Fruit fly (Drosophila melanogaster): ENCODE results near the gene Krn.

Krn gene

DNA sequence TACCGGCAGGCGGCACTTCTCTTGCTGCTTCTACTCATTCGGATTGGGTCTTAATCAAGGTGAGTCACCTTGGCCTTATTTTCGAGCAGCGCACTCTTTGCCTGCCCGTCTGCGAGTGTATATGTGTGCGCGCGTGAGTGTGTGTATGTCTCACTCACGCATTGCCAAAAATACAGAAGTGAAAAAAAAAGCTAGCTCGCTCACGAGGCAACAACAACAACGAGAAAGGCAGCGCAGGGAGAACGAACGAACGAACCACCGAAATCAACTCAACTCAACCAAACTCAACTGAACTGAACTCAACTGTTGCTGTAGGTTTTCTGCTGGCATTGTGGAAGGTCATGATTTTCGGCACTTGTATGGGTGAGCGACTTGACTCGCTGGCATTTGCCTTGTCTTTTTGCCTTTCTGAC, 40.1 kb downstream of the Krn start (continued):
- TF ChIP-seq Blimp-1 (GFP tag; optimal IDR thresholded peaks at IDR 0.05) (no peak), svp (GFP tag) (peak; percentile 80), Hr4 (GFP tag; optimal IDR thresholded peaks at IDR 0.05) (no peak), CG9139 (GFP tag; optimal IDR thresholded peaks at IDR 0.05) (no peak), CG11294 (GFP tag; IDR thresholded peaks at IDR 0.05) (no peak), salr (GFP tag; optimal IDR thresholded peaks at IDR 0.05) (no peak), cyc (GFP tag; optimal IDR thresholded peaks at IDR 0.05) (no peak), CG6792 (GFP tag; optimal IDR thresholded peaks at IDR 0.05) (no peak), CG6854 (GFP tag; optimal IDR thresholded peaks at IDR 0.05) (peak; percentile 51), CG11902 (GFP tag; optimal IDR thresholded peaks at IDR 0.05) (no peak), CG8319 (GFP tag; optimal IDR thresholded peaks at IDR 0.05) (no peak)

- TF ChIP-seq esn (GFP tag; optimal IDR thresholded peaks at IDR 0.05) (peak; percentile 1), CG4318 (GFP tag; optimal IDR thresholded peaks at IDR 0.05) (no peak), CG8119 (GFP tag; IDR thresholded peaks at IDR 0.05) (no peak), cyc (GFP tag; optimal IDR thresholded peaks at IDR 0.05) (no peak), CG11294 (GFP tag; IDR thresholded peaks at IDR 0.05) (no peak), Sox14 (GFP tag; optimal IDR thresholded peaks at IDR 0.05) (no peak), CG1621 (tag; optimal IDR thresholded peaks at IDR 0.05) (no peak), svp (GFP tag) (peak; percentile 97), CG34406 (GFP tag; optimal IDR thresholded peaks at IDR 0.05) (peak; percentile 35), CG8319 (GFP tag; optimal IDR thresholded peaks at IDR 0.05) (no peak), Eip93F (GFP tag; optimal IDR thresholded peaks at IDR 0.05) (no peak), CG6163 (GFP tag; IDR thresholded peaks at IDR 0.05) (no peak), CG11902 (GFP tag; optimal IDR thresholded peaks at IDR 0.05) (no peak)
Observed at dm6 chr3L:17613292-17613734, 40.8 kb downstream of the Krn start.

DNA sequence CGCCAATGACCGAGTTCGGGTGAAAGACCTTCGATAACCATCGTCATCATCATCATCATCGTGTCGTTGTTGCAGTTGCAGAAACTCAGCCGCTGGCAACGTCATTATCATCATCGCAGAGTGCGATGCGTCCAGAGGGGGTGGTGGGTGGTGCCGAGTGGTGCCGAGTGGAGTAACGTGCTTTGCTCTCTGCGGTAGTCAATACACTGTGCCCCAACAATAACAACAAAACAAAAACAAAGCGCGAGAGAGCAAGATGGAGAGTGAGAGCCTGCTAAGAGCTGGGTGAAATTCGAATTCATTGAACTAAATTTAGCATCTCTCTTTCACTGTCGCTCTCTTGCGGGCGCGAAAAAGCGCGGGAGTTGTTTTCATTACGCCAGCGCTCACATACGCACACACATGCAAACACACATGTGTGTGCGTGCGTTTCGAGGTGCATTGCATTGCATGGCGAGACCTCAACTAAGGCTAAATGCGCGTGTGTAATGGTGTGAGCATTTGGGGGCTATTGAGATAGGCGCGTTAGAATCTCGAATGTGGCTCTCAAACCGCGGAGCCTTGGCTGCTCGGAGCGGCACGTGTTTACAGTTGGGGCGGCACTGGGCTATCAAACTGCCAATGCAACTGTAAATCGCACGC, 42.1 kb downstream of the Krn start:
- no peak for TF ChIP-seq CG10669 (GFP tag; optimal IDR thresholded peaks at IDR 0.05)
- peak; percentile 61 for TF ChIP-seq vri (GFP tag; optimal IDR thresholded peaks at IDR 0.05)
- peak; percentile 55 for TF ChIP-seq CG9139 (GFP tag; optimal IDR thresholded peaks at IDR 0.05)
- TF ChIP-seq CG4318 (GFP tag; optimal IDR thresholded peaks at IDR 0.05): no peak
- TF ChIP-seq Met (GFP tag; optimal IDR thresholded peaks at IDR 0.05): peak; percentile 39
- TF ChIP-seq CG6854 (GFP tag; optimal IDR thresholded peaks at IDR 0.05): peak; percentile 40
- TF ChIP-seq fd85E (GFP tag; optimal IDR thresholded peaks at IDR 0.05): peak; percentile 51
- peak; percentile 15 for TF ChIP-seq Sox102F (GFP tag; optimal IDR thresholded peaks at IDR 0.05)
- peak; percentile 17 for TF ChIP-seq Eip78C (GFP tag)
- peak; percentile 35 for TF ChIP-seq dsx (GFP tag; optimal IDR thresholded peaks at IDR 0.05; ENCODE audit: poor library complexity, severe bottlenecking)
- no peak for TF ChIP-seq CG6792 (GFP tag; optimal IDR thresholded peaks at IDR 0.05)
- peak; percentile 59 for TF ChIP-seq svp (GFP tag)
- peak; percentile 23 for TF ChIP-seq Sox14 (GFP tag; optimal IDR thresholded peaks at IDR 0.05)
- no peak for TF ChIP-seq net (GFP tag; optimal IDR thresholded peaks at IDR 0.05)
- no peak for TF ChIP-seq lz (GFP tag; optimal IDR thresholded peaks at IDR 0.05)
- peak; percentile 3 for TF ChIP-seq CG1621 (tag; optimal IDR thresholded peaks at IDR 0.05)
- TF ChIP-seq eg (GFP tag; IDR thresholded peaks at IDR 0.05): peak; percentile 50; the same call in 1 of the 3 replicates
- TF ChIP-seq CG6808 (GFP tag; optimal IDR thresholded peaks at IDR 0.05): peak; percentile 20
- TF ChIP-seq Lpt (GFP tag; optimal IDR thresholded peaks at IDR 0.05): peak; percentile 5
- 0 out of 3 replicates have a peak, but pooled peaks have one; percentile 42 for TF ChIP-seq CG8119 (GFP tag; IDR thresholded peaks at IDR 0.05)
- TF ChIP-seq Ets96B (tag; optimal IDR thresholded peaks at IDR 0.05): peak; percentile 29
- TF ChIP-seq CG16779 (tag; optimal IDR thresholded peaks at IDR 0.05): peak; percentile 40
- no peak for TF ChIP-seq Eip93F (GFP tag; optimal IDR thresholded peaks at IDR 0.05)
- peak; percentile 65; the same call in 1 of the 2 replicates for TF ChIP-seq CG15336 (GFP tag; IDR thresholded peaks at IDR 0.05)
- no peak for TF ChIP-seq Sox15 (GFP tag; optimal IDR thresholded peaks at IDR 0.05)
- peak; percentile 51 to 63 for TF ChIP-seq ss (GFP tag; optimal IDR thresholded peaks at IDR 0.05)
